Worm (Caenorhabditis elegans) whole organism, midembryonic: Measurements from ENCODE around the gene lact-4.

Source experiments
- T22C8.4 ChIP-seq: fragments of 200-800 bp; sonication (Bioruptor generic); IDR thresholded peaks from 2 replicates; pipeline ENCODE4 v1.3.6; 2022; ENCODE audit warnings: missing genetic modification characterization, missing compliant biosample characterization
- cog-1 ChIP-seq: sonication (generic microtip); optimal IDR thresholded peaks from 2 replicates; lab custom pipeline; 2016; ENCODE audit warnings: missing genetic modification characterization, missing compliant biosample characterization
- flt-1 ChIP-seq: fragments of 200-800 bp; sonication (Bioruptor generic); IDR thresholded peaks from 2 replicates; pipeline ENCODE4 v1.3.6; 2022; ENCODE audit warnings: missing genetic modification characterization, missing compliant biosample characterization
- klf-2 ChIP-seq: fragments of 200-800 bp; sonication (Bioruptor generic); conservative IDR thresholded peaks from 2 replicates; pipeline ENCODE4 v1.3.6; 2022; ENCODE audit warnings: missing genetic modification reagents, missing genetic modification characterization, missing compliant biosample characterization
- med-1 ChIP-seq: sonication (generic microtip); optimal IDR thresholded peaks from 2 replicates; lab custom pipeline; 2017; ENCODE audit warnings: missing genetic modification characterization, mild to moderate bottlenecking, missing compliant biosample characterization, antibody characterized with exemption, missing genetic modification reagents; ENCODE audit not compliant: insufficient read depth
- ref-1 ChIP-seq: fragments of 200-800 bp; sonication (Bioruptor generic); conservative IDR thresholded peaks from 2 replicates; pipeline ENCODE4 v1.3.6; 2022; ENCODE audit warnings: missing genetic modification reagents, missing genetic modification characterization, missing compliant biosample characterization
- tab-1 ChIP-seq: fragments of 200-800 bp; sonication (Bioruptor generic); IDR thresholded peaks from 2 replicates; pipeline ENCODE4 v1.3.6; 2022; ENCODE audit warnings: missing genetic modification characterization, missing compliant biosample characterization
- ztf-23 ChIP-seq: fragments of 200-800 bp; sonication (Bioruptor generic); IDR thresholded peaks from 2 replicates; pipeline ENCODE4 v1.3.6; 2022; ENCODE audit warnings: missing genetic modification reagents, missing genetic modification characterization, missing compliant biosample characterization
- ztf-29 ChIP-seq: fragments of 200-800 bp; sonication (Bioruptor generic); IDR thresholded peaks from 2 replicates; pipeline ENCODE4 v1.3.6; 2022; ENCODE audit warnings: missing genetic modification reagents, missing genetic modification characterization, missing compliant biosample characterization

lact-4 gene

ce11 chrII:8431954-8432353 is 48.3 kb downstream of the lact-4 start, which contains the start of gene acp-2:
Gene acp-2 (minus strand): TSS chrII:8432054.
- TF ChIP-seq ztf-23 (GFP tag; lab: Robert Waterston, UW) (no peak), ztf-29 (GFP tag; lab: Robert Waterston, UW) (no peak)

- no peak for TF ChIP-seq ztf-23 (GFP tag; lab: Robert Waterston, UW)
- TF ChIP-seq T22C8.4 (GFP tag; lab: Robert Waterston, UW): no peak
- TF ChIP-seq tab-1: no peak
- no peak for TF ChIP-seq klf-2
- no peak for TF ChIP-seq flt-1
- TF ChIP-seq ref-1 (GFP tag; lab: Robert Waterston, UW): no peak
- no peak for TF ChIP-seq ztf-29 (GFP tag; lab: Robert Waterston, UW)
- no peak for TF ChIP-seq med-1
- TF ChIP-seq cog-1 (tag; lab: Kevin White, UChicago): no peak
Observed at ce11 chrII:8428947-8429919, 51.0 kb downstream of the lact-4 start.

ce11 chrII:8428758-8428946 is 51.6 kb downstream of the lact-4 start, which contains the start of gene F14E5.2:
Gene F14E5.2 (minus strand): TSS chrII:8428858.
- TF ChIP-seq ztf-29 (GFP tag; lab: Robert Waterston, UW) (no peak), cog-1 (tag; lab: Kevin White, UChicago) (no peak), tab-1 (no peak), klf-2 (no peak), ztf-23 (GFP tag; lab: Robert Waterston, UW) (no peak)
